Worm (Caenorhabditis elegans): ENCODE measurements around the gene E02A10.3.

Gene E02A10.3

ce11 chrV:12588030-12588429 is 8.6 kb downstream of the E02A10.3 start, which contains the start of gene C14C10.1:
Gene C14C10.1 (plus strand): TSS chrV:12588330.
- TF ChIP-seq nhr-28 (tag; optimal IDR thresholded peaks at IDR 0.05) (no peak), jun-1 (tag; optimal IDR thresholded peaks at IDR 0.05) (no peak), F37D6.2 (tag; optimal IDR thresholded peaks at IDR 0.05) (no peak), lim-7 (GFP tag; IDR thresholded peaks at IDR 0.05) (no peak), daf-19 (GFP tag; conservative IDR thresholded peaks at IDR 0.05) (no peak), zag-1 (tag; optimal IDR thresholded peaks at IDR 0.05) (no peak), hlh-11 (tag; optimal IDR thresholded peaks at IDR 0.05) (no peak), ztf-7 (tag; optimal IDR thresholded peaks at IDR 0.05) (no peak)

- TF ChIP-seq ctbp-1 (GFP tag; IDR thresholded peaks at IDR 0.05) (no peak), ztf-11 (tag; optimal IDR thresholded peaks at IDR 0.05) (no peak), vab-7 (GFP tag; IDR thresholded peaks at IDR 0.05) (no peak), F37D6.2 (tag; optimal IDR thresholded peaks at IDR 0.05) (no peak), fos-1 (tag; optimal IDR thresholded peaks at IDR 0.05) (no peak), Y75B8A.6 (GFP tag; IDR thresholded peaks at IDR 0.05) (no peak), mxl-3 (GFP tag; optimal IDR thresholded peaks at IDR 0.05) (no peak), lin-29 (GFP tag; IDR thresholded peaks at IDR 0.05) (no peak), aly-2 (tag; optimal IDR thresholded peaks at IDR 0.05) (no peak), lin-15B (tag; optimal IDR thresholded peaks at IDR 0.05) (no peak), Y105C5A.15 (GFP tag; IDR thresholded peaks at IDR 0.05) (no peak)
These were observed 11.2 kb downstream of the E02A10.3 start, which contains the start of gene ttr-43 for ce11 chrV:12590601-12591000. Gene ttr-43 (minus strand): TSS chrV:12590701.

ce11 chrV:12592379-12592778 is 13.0 kb downstream of the E02A10.3 start, which contains the start of gene C14C10.2:
Gene C14C10.2 (minus strand): TSS chrV:12592479.
- no peak for TF ChIP-seq zfp-3 (GFP tag; conservative IDR thresholded peaks at IDR 0.05)
- no peak for TF ChIP-seq hlh-11 (tag; optimal IDR thresholded peaks at IDR 0.05)
- no peak for TF ChIP-seq mdt-29 (GFP tag; IDR thresholded peaks at IDR 0.05)
- TF ChIP-seq nhr-25 (tag; optimal IDR thresholded peaks at IDR 0.05; ENCODE audit: borderline replicate concordance, insufficient read depth): no peak
- no peak for TF ChIP-seq nhr-77 (tag; optimal IDR thresholded peaks at IDR 0.05)
- no peak for TF ChIP-seq ceh-20 (GFP tag; IDR thresholded peaks at IDR 0.05)
- no peak for TF ChIP-seq nhr-10 (tag; optimal IDR thresholded peaks at IDR 0.05)
- TF ChIP-seq mep-1 (tag; optimal IDR thresholded peaks at IDR 0.05): no peak
- no peak for TF ChIP-seq zip-2 (tag; optimal IDR thresholded peaks at IDR 0.05)
- TF ChIP-seq daf-19 (GFP tag; conservative IDR thresholded peaks at IDR 0.05): no peak
- no peak for TF ChIP-seq nhr-11 (tag; optimal IDR thresholded peaks at IDR 0.05)
- no peak for TF ChIP-seq aly-2 (tag; optimal IDR thresholded peaks at IDR 0.05)
- TF ChIP-seq lin-39 (tag; optimal IDR thresholded peaks at IDR 0.05): no peak
- TF ChIP-seq vab-7 (GFP tag; IDR thresholded peaks at IDR 0.05): no peak
- TF ChIP-seq snpc-1.2 (GFP tag; IDR thresholded peaks at IDR 0.05): no peak

ce11 chrV:12596196-12596595 is 16.8 kb downstream of the E02A10.3 start, which contains the start of gene mma-1:
Gene mma-1 (minus strand): TSS chrV:12596296.
- no peak for TF ChIP-seq F44E2.7 (GFP tag; IDR thresholded peaks at IDR 0.05)
- TF ChIP-seq madf-9 (GFP tag; conservative IDR thresholded peaks at IDR 0.05): no peak
- TF ChIP-seq dmd-6 (GFP tag; IDR thresholded peaks at IDR 0.05): no peak
- no peak for TF ChIP-seq hmg-1.1 (GFP tag; IDR thresholded peaks at IDR 0.05)
- TF ChIP-seq lir-3 (tag; optimal IDR thresholded peaks at IDR 0.05): no peak
- no peak for TF ChIP-seq Y105C5A.15 (GFP tag; IDR thresholded peaks at IDR 0.05)
- TF ChIP-seq F10B5.3 (tag; optimal IDR thresholded peaks at IDR 0.05): no peak
- no peak for TF ChIP-seq lin-15B (tag; optimal IDR thresholded peaks at IDR 0.05)
- TF ChIP-seq D1046.2 (GFP tag; IDR thresholded peaks at IDR 0.05): no peak
- TF ChIP-seq cey-2 (tag; optimal IDR thresholded peaks at IDR 0.05; ENCODE audit: borderline replicate concordance, insufficient read depth): no peak
- TF ChIP-seq spr-3 (GFP tag; optimal IDR thresholded peaks at IDR 0.05): no peak
- TF ChIP-seq lin-39 (tag; optimal IDR thresholded peaks at IDR 0.05): no peak
- no peak for TF ChIP-seq set-16 (GFP tag; IDR thresholded peaks at IDR 0.05)
- TF ChIP-seq F26F4.8 (GFP tag; conservative IDR thresholded peaks at IDR 0.05): no peak
- TF ChIP-seq nhr-25 (tag; optimal IDR thresholded peaks at IDR 0.05; ENCODE audit: borderline replicate concordance, insufficient read depth): no peak
- no peak for TF ChIP-seq hif-1 (tag; optimal IDR thresholded peaks at IDR 0.05)

Data from whole organism, L4 larva.